In the genomic region with DNA sequence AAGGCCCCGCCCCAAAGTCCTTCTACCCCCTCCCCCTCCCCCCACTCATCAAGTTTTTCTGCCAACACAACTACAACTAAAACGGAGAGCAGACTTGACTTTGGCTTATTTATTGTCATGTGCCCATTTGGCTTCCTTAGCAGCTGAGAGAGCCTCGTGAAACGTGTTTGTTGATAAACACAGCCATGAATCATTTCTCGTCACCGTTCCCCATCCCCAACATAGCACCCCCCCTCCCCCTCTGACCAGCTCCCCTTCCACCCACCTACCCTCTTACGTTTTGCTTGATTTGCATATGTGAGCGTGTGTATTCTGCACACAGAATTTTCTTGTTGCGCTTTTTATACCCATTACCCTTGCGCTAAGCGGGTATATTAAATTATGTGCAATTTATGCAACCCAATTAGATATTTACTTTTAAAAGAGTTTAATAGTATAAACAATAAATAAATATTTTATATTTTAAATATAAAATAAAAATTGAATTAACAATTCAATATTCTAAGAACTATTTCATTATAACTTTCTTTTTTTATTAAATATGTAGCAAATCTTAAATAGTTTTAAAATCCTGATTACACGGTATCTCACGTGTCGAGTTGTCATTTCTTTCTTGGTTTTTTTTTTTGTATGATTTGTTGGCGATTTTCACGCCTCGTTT, we compare ENCODE assay signal across 1 fruit fly cellular context.
A peak's percentile ranks its signal among the peaks of the same experiment; 100 is the strongest.
TF ChIP-seq lines count a peak whose summit lies in the region.

No protein-coding gene starts in this region.

TF ChIP-seq in whole organism, embryonic, 481 proteins besides CTCF, POLR2A, EP300 and RAD21 (continued from another document):
- TF ChIP-seq CG4424 (GFP tag; optimal IDR thresholded peaks at IDR 0.05; lab: Kevin White, UChicago), result peak; percentile 5
- no peak for TF ChIP-seq Atf-2 (GFP tag; optimal IDR thresholded peaks at IDR 0.05; lab: Kevin White, UChicago)
- peak; percentile 7 for TF ChIP-seq kay (GFP tag; optimal IDR thresholded peaks at IDR 0.05; lab: Kevin White, UChicago)
- TF ChIP-seq jumu (GFP tag; optimal IDR thresholded peaks at IDR 0.05; lab: Kevin White, UChicago), result no peak
- TF ChIP-seq slbo (GFP tag; IDR thresholded peaks at IDR 0.05; lab: Robert Waterston, UW), result 0 out of 2 replicates have a peak, but pooled peaks have one; percentile 10
- TF ChIP-seq tup (GFP tag; optimal IDR thresholded peaks at IDR 0.05; lab: Kevin White, UChicago), result no peak
- TF ChIP-seq dysf (GFP tag; IDR thresholded peaks at IDR 0.05; lab: Robert Waterston, UW), result no peak
- TF ChIP-seq zen (tag; optimal IDR thresholded peaks at IDR 0.05; lab: Kevin White, UChicago), result no peak
- TF ChIP-seq odd (GFP tag; optimal IDR thresholded peaks at IDR 0.05; lab: Kevin White, UChicago), result no peak
- no peak for TF ChIP-seq CG2120 (GFP tag; optimal IDR thresholded peaks at IDR 0.05; lab: Kevin White, UChicago)
- peak; percentile 38 for TF ChIP-seq CG9727 (GFP tag; optimal IDR thresholded peaks at IDR 0.05; lab: Kevin White, UChicago)
- peak; percentile 53 for TF ChIP-seq CoRest (tag; optimal IDR thresholded peaks at IDR 0.05; lab: Kevin White, UChicago)
- peak; percentile 29 for TF ChIP-seq CG8388 (GFP tag; optimal IDR thresholded peaks at IDR 0.05; lab: Kevin White, UChicago)
- TF ChIP-seq rib (GFP tag; IDR thresholded peaks at IDR 0.05; lab: Robert Waterston, UW), result no peak
- TF ChIP-seq otp (GFP tag; IDR thresholded peaks at IDR 0.05; lab: Robert Waterston, UW), result 0 out of 3 replicates have a peak, but pooled peaks have one; percentile 7
- no peak for TF ChIP-seq CG8924 (tag; optimal IDR thresholded peaks at IDR 0.05; lab: Kevin White, UChicago)
- TF ChIP-seq Dfd (GFP tag; optimal IDR thresholded peaks at IDR 0.05; lab: Kevin White, UChicago), result no peak
- TF ChIP-seq CG13775 (GFP tag; optimal IDR thresholded peaks at IDR 0.05; lab: Kevin White, UChicago), result no peak
- no peak for TF ChIP-seq kah (GFP tag; optimal IDR thresholded peaks at IDR 0.05; lab: Kevin White, UChicago)
- no peak for TF ChIP-seq so (GFP tag; IDR thresholded peaks at IDR 0.05; lab: Robert Waterston, UW)
- no peak for TF ChIP-seq CG14014 (GFP tag; IDR thresholded peaks at IDR 0.05; lab: Robert Waterston, UW)
- TF ChIP-seq CG18619 (GFP tag; optimal IDR thresholded peaks at IDR 0.05; lab: Kevin White, UChicago), result peak; percentile 12
- peak; percentile 4 for TF ChIP-seq lab (GFP tag; optimal IDR thresholded peaks at IDR 0.05; lab: Kevin White, UChicago)
- TF ChIP-seq chinmo (GFP tag; IDR thresholded peaks at IDR 0.05; lab: Robert Waterston, UW; ENCODE audit: partially characterized antibody), result no peak
- TF ChIP-seq mirr (GFP tag; optimal IDR thresholded peaks at IDR 0.05; lab: Kevin White, UChicago), result no peak
- peak; percentile 54; the same call in 1 of the 2 replicates for TF ChIP-seq Drgx (GFP tag; IDR thresholded peaks at IDR 0.05; lab: Robert Waterston, UW)
- TF ChIP-seq CG9932 (GFP tag; IDR thresholded peaks at IDR 0.05; lab: Robert Waterston, UW), result no peak
- TF ChIP-seq Blimp-1 (GFP tag; optimal IDR thresholded peaks at IDR 0.05; lab: Kevin White, UChicago), result peak; percentile 41
- TF ChIP-seq CrebB (tag; optimal IDR thresholded peaks at IDR 0.05; lab: Kevin White, UChicago), result no peak
- TF ChIP-seq amos (GFP tag; IDR thresholded peaks at IDR 0.05; lab: Robert Waterston, UW; ENCODE audit: partially characterized antibody), result no peak
- TF ChIP-seq nmo (GFP tag; optimal IDR thresholded peaks at IDR 0.05; lab: Kevin White, UChicago), result peak; percentile 34
- TF ChIP-seq Scr (GFP tag; IDR thresholded peaks at IDR 0.05; lab: Robert Waterston, UW; ENCODE audit: partially characterized antibody), result no peak
- no peak for TF ChIP-seq CG12104 (GFP tag; optimal IDR thresholded peaks at IDR 0.05; lab: Kevin White, UChicago)
- TF ChIP-seq ase (GFP tag; IDR thresholded peaks at IDR 0.05; lab: Robert Waterston, UW), result no peak
- peak; percentile 1 for TF ChIP-seq CG3281 (GFP tag; optimal IDR thresholded peaks at IDR 0.05; lab: Kevin White, UChicago)
- no peak for TF ChIP-seq BtbVII (GFP tag; optimal IDR thresholded peaks at IDR 0.05; lab: Kevin White, UChicago)
- no peak for TF ChIP-seq CG2889 (GFP tag; IDR thresholded peaks at IDR 0.05; lab: Robert Waterston, UW)
- peak; percentile 58 for TF ChIP-seq CG11504 (tag; optimal IDR thresholded peaks at IDR 0.05; lab: Kevin White, UChicago)
- peak; percentile 29 for TF ChIP-seq Sox102F (GFP tag; optimal IDR thresholded peaks at IDR 0.05; lab: Kevin White, UChicago)
- TF ChIP-seq CG6175 (GFP tag; IDR thresholded peaks at IDR 0.05; lab: Robert Waterston, UW), result no peak
- TF ChIP-seq CG13424 (tag; optimal IDR thresholded peaks at IDR 0.05; lab: Kevin White, UChicago), result no peak
- no peak for TF ChIP-seq CG31388 (GFP tag; optimal IDR thresholded peaks at IDR 0.05; lab: Kevin White, UChicago)
- no peak for TF ChIP-seq pan (optimal IDR thresholded peaks at IDR 0.05; lab: Kevin White, UChicago)
- TF ChIP-seq pan (GFP tag; optimal IDR thresholded peaks at IDR 0.05 in 1 of 2, IDR thresholded peaks at IDR 0.05 in 1 of 2), result peak in 1 of 2 experiments; percentile 20
TF ChIP-seq in whole organism, embryonic: peak in this region for 62.
